5 worm cellular contexts compared by ENCODE assay signal in the genomic region with DNA sequence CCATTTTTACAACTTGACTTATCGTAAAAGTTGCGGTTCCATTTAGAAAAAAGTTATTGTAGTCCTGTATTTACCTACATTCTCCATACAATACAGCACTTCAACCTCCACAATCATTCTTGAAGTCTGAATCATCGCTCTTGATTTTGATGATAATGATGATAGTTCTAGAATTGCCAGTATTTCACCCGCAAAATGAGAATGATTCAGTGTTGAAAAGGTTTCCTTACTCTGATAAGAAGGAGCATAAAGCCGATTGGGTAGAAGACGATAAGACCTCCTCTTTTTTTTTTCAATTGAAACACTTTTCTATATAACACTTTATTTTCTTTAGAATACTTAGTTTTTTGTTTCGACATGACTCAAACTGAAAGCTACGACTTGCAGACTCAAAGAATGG.
TF ChIP-seq lines count a peak whose summit lies in the region.

Gene T19D12.4 (plus strand): TSS at position 295 of the 400 bp plus-strand sequence.

TF ChIP-seq in whole organism, L1 larva, 84 proteins besides CTCF, POLR2A, EP300 and RAD21:
- TF ChIP-seq sptf-1 (tag; optimal IDR thresholded peaks at IDR 0.05; lab: Kevin White, UChicago) (no peak), elt-2 (tag; optimal IDR thresholded peaks at IDR 0.05; lab: Kevin White, UChicago) (peak; percentile 82)

TF ChIP-seq in whole organism, L2 larva, 48 proteins besides CTCF, POLR2A, EP300 and RAD21:
- TF ChIP-seq elt-3 (tag; optimal IDR thresholded peaks at IDR 0.05; lab: Kevin White, UChicago) (no peak), fos-1 (tag; optimal IDR thresholded peaks at IDR 0.05; lab: Kevin White, UChicago) (peak; percentile 91)
TF ChIP-seq in whole organism, L2 larva: peak in this region for 1.

TF ChIP-seq in whole organism, L3 larva, 47 proteins besides CTCF, POLR2A, EP300 and RAD21:
- no peak for TF ChIP-seq sea-2 (GFP tag; optimal IDR thresholded peaks at IDR 0.05; lab: Kevin White, UChicago)
- no peak for TF ChIP-seq nhr-67 (tag; optimal IDR thresholded peaks at IDR 0.05; lab: Kevin White, UChicago)
- peak; percentile 28 for TF ChIP-seq pqm-1 (tag; optimal IDR thresholded peaks at IDR 0.05; lab: Kevin White, UChicago)
- TF ChIP-seq nhr-28 (tag; optimal IDR thresholded peaks at IDR 0.05; lab: Kevin White, UChicago) = no peak
- peak; percentile 54 for TF ChIP-seq elt-2 (tag; optimal IDR thresholded peaks at IDR 0.05; lab: Kevin White, UChicago)
- TF ChIP-seq elt-1 (tag; optimal IDR thresholded peaks at IDR 0.05; lab: Kevin White, UChicago) = no peak

TF ChIP-seq in whole organism, L4 larva, 104 proteins besides CTCF, POLR2A, EP300 and RAD21:
- peak; percentile 27 for TF ChIP-seq nhr-6 (tag; optimal IDR thresholded peaks at IDR 0.05; lab: Kevin White, UChicago)
- no peak for TF ChIP-seq hmg-1.1 (GFP tag; IDR thresholded peaks at IDR 0.05; lab: Robert Waterston, UW)
- 0 out of 2 replicates have a peak, but pooled peaks have one; percentile 10 for TF ChIP-seq dmd-6 (GFP tag; IDR thresholded peaks at IDR 0.05; lab: Robert Waterston, UW)
- peak; percentile 60 for TF ChIP-seq pqm-1 (tag; optimal IDR thresholded peaks at IDR 0.05; lab: Kevin White, UChicago)
- TF ChIP-seq F44E2.7 (GFP tag; IDR thresholded peaks at IDR 0.05; lab: Robert Waterston, UW) = no peak
- TF ChIP-seq jun-1 (tag; optimal IDR thresholded peaks at IDR 0.05; lab: Kevin White, UChicago) = no peak
- TF ChIP-seq Y48G9A.11 (GFP tag; IDR thresholded peaks at IDR 0.05; lab: Robert Waterston, UW) = no peak
TF ChIP-seq in whole organism, L4 larva: peak in this region for 3.

TF ChIP-seq in whole organism, young adult, 124 proteins besides CTCF, POLR2A, EP300 and RAD21:
- TF ChIP-seq nhr-80 (tag; optimal IDR thresholded peaks at IDR 0.05; lab: Kevin White, UChicago) (peak; percentile 11), madf-8 (GFP tag; conservative IDR thresholded peaks at IDR 0.05; lab: Robert Waterston, UW) (no peak)
